Fruit fly (Drosophila melanogaster) Kc167 (cell line): ENCODE results near the gene CG3764.

Experiments
- Myc ChIP-seq: fragments of >200 bp; optimal IDR thresholded peaks from 2 replicates; lab custom pipeline; 2017; ENCODE audit warnings: missing external identifiers
- Sin3A ChIP-seq: fragments of >200 bp; optimal IDR thresholded peaks from 2 replicates; lab custom pipeline; 2018; ENCODE audit warnings: missing external identifiers
- h ChIP-seq: fragments of >200 bp; optimal IDR thresholded peaks from 3 replicates; lab custom pipeline; 2018; ENCODE audit warnings: missing external identifiers
- insv ChIP-seq: fragments of >200 bp; optimal IDR thresholded peaks from 3 replicates; lab custom pipeline; 2018; ENCODE audit warnings: missing external identifiers
- psq ChIP-seq: fragments of >200 bp; optimal IDR thresholded peaks from 2 replicates; lab custom pipeline; 2017; ENCODE audit warnings: missing external identifiers
- ttk ChIP-seq: sonication (Bioruptor generic); optimal IDR thresholded peaks from 2 replicates; lab custom pipeline; 2017; ENCODE audit warnings: missing external identifiers

CG3764 gene

DNA sequence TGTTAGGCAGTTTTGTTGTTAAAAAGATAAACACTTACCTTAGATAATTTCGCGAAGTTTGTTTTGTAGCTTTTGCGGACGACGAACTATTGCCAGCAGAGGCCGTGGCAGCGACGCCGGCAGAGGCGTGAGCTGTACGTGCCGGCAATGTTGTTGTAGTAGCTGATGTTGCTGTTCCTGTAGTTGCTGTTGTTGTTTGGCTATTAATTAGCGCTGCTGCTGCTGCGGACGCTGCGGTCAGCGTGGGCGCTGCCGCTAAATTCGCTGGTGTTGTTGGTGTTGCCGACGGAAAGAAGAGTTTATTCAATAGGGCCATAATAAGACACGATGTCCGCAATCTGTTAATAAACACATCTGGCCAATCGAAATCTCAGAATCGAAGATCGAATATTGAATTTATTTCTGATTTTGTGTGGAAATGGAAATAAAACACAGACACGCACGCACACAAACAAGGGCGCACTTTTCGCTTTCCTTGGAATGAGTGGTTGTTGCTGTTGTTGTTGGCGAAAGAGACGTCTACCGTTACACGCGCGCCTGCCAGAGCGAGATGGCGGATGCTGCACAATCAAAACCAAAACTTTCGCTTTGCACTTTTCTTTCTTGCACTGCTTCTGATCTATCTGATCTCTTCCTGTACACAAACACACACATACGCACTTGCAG lies 881 bp downstream of the CG3764 start:
- no peak for TF ChIP-seq Myc (lab: Kevin White, UChicago)
- no peak for TF ChIP-seq psq (lab: Kevin White, UChicago)
- TF ChIP-seq ttk (lab: Kevin White, UChicago), result no peak
- TF ChIP-seq insv (lab: Kevin White, UChicago), result no peak
- TF ChIP-seq Sin3A (lab: Kevin White, UChicago), result no peak
- no peak for TF ChIP-seq h (lab: Kevin White, UChicago)

dm6 chr3L:17010492-17011303 lies 1.7 kb downstream of the CG3764 start:
- no peak for TF ChIP-seq ttk (lab: Kevin White, UChicago)
- TF ChIP-seq Sin3A (lab: Kevin White, UChicago), result no peak
- no peak for TF ChIP-seq insv (lab: Kevin White, UChicago)
- TF ChIP-seq Myc (lab: Kevin White, UChicago), result no peak
- no peak for TF ChIP-seq h (lab: Kevin White, UChicago)
- no peak for TF ChIP-seq psq (lab: Kevin White, UChicago)

dm6 chr3L:17009715-17010491 lies 2.5 kb downstream of the CG3764 start:
- TF ChIP-seq psq (lab: Kevin White, UChicago) (no peak), ttk (lab: Kevin White, UChicago) (no peak), insv (lab: Kevin White, UChicago) (no peak), Myc (lab: Kevin White, UChicago) (no peak), h (lab: Kevin White, UChicago) (no peak), Sin3A (lab: Kevin White, UChicago) (no peak)

DNA sequence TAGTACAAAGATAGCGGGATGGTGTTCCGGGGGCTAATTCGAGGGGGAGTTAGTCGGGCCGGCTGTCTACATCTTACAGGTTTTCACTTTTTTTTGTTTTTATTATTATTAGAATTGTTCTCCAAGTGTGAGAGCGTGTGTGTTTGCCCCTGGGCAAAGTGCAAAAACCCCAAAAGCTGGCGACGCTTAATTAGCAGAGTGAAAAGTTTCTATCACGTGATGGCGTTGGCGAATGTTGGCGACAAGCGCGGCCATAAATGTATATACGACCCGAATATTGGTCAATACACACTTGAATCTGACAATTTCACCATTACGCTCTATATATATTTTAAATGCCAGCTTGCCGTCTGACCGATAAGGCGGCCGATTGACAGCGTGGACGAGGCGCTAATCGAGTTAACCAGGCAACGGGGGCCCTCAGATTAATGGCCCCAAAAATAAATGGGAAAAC lies 3.4 kb downstream of the CG3764 start:
- TF ChIP-seq insv (lab: Kevin White, UChicago) (no peak), ttk (lab: Kevin White, UChicago) (no peak), Myc (lab: Kevin White, UChicago) (no peak), psq (lab: Kevin White, UChicago) (no peak), h (lab: Kevin White, UChicago) (no peak), Sin3A (lab: Kevin White, UChicago) (no peak)

DNA sequence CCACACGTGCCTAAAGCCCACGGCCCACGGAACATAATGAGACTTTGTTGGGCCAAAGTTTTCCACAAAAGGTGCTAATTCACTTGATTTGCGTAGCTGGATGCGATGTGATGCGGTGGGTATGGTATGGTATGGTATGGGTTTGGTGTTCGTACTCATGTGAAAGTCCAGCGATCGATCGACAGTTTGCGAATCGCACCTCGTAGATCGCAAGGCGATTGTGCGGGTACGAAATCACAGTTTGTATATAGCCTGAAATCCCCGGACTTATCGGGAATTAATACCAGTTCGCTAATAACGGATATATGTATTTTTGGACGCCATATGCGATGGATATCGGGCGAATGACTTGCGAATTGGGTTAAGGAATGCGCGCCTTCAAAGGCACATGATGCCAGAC lies 4.4 kb downstream of the CG3764 start:
- TF ChIP-seq psq (lab: Kevin White, UChicago) (no peak), Myc (lab: Kevin White, UChicago) (no peak), insv (lab: Kevin White, UChicago) (no peak), ttk (lab: Kevin White, UChicago) (no peak), Sin3A (lab: Kevin White, UChicago) (no peak), h (lab: Kevin White, UChicago) (no peak)

DNA sequence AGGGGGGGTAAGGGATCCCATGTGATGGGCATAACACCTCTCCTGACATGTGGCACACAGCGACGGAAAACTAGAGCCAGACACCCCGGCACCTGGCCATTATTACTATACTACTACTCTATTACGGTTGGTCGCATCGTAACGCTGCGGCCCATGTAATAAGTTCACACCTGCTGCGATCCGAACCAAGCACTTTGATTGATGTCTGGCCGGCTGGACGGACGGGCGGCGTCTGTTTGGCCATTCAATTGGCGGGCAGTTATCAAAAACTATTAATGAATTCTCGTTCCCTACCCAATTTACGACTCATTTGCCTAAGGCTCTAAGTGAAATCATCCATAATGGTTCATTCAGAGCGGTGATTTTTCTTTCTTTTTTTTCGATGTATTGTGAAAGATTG lies 4.9 kb downstream of the CG3764 start:
- TF ChIP-seq Sin3A (lab: Kevin White, UChicago), result no peak
- no peak for TF ChIP-seq Myc (lab: Kevin White, UChicago)
- TF ChIP-seq h (lab: Kevin White, UChicago), result no peak
- TF ChIP-seq ttk (lab: Kevin White, UChicago), result no peak
- no peak for TF ChIP-seq insv (lab: Kevin White, UChicago)
- TF ChIP-seq psq (lab: Kevin White, UChicago), result no peak

dm6 chr3L:17007041-17007471 lies 5.3 kb downstream of the CG3764 start:
- TF ChIP-seq psq (lab: Kevin White, UChicago), result no peak
- no peak for TF ChIP-seq h (lab: Kevin White, UChicago)
- no peak for TF ChIP-seq Myc (lab: Kevin White, UChicago)
- TF ChIP-seq Sin3A (lab: Kevin White, UChicago), result no peak
- no peak for TF ChIP-seq insv (lab: Kevin White, UChicago)
- TF ChIP-seq ttk (lab: Kevin White, UChicago), result no peak

- TF ChIP-seq psq (lab: Kevin White, UChicago) (no peak), Sin3A (lab: Kevin White, UChicago) (no peak), ttk (lab: Kevin White, UChicago) (no peak), Myc (lab: Kevin White, UChicago) (no peak), insv (lab: Kevin White, UChicago) (no peak), h (lab: Kevin White, UChicago) (no peak)
Observed at dm6 chr3L:17006250-17006693, 6.1 kb downstream of the CG3764 start.

- TF ChIP-seq ttk (lab: Kevin White, UChicago), result no peak
- no peak for TF ChIP-seq h (lab: Kevin White, UChicago)
- TF ChIP-seq Sin3A (lab: Kevin White, UChicago), result no peak
- no peak for TF ChIP-seq insv (lab: Kevin White, UChicago)
- TF ChIP-seq psq (lab: Kevin White, UChicago), result no peak
- TF ChIP-seq Myc (lab: Kevin White, UChicago), result no peak
Observed at dm6 chr3L:17005415-17005796, 7.0 kb downstream of the CG3764 start.

dm6 chr3L:17004765-17005414 lies 7.5 kb downstream of the CG3764 start:
- TF ChIP-seq Sin3A (lab: Kevin White, UChicago), result no peak
- no peak for TF ChIP-seq Myc (lab: Kevin White, UChicago)
- no peak for TF ChIP-seq h (lab: Kevin White, UChicago)
- TF ChIP-seq ttk (lab: Kevin White, UChicago), result no peak
- TF ChIP-seq insv (lab: Kevin White, UChicago), result no peak
- TF ChIP-seq psq (lab: Kevin White, UChicago), result no peak
